Worm (Caenorhabditis elegans) whole organism, L4/young adult: ENCODE measurements around the gene Y48B6A.5.

Source experiments
- W03F9.2 ChIP-seq: fragments of 150-350 bp; optimal IDR thresholded peaks from 2 replicates; lab custom pipeline; 2014; ENCODE audit warnings: missing biosample characterization, missing genetic modification characterization
- dao-5 ChIP-seq: sonication (generic microtip); optimal IDR thresholded peaks from 2 replicates; lab custom pipeline; 2016; ENCODE audit warnings: missing genotype, missing genetic modification characterization, moderate library complexity, missing compliant biosample characterization
- him-1 ChIP-seq: sonication (generic microtip); optimal IDR thresholded peaks from 2 replicates; lab custom pipeline; 2016; ENCODE audit warnings: missing genotype, missing genetic modification reagents, missing genetic modification characterization, missing compliant biosample characterization

DNA sequence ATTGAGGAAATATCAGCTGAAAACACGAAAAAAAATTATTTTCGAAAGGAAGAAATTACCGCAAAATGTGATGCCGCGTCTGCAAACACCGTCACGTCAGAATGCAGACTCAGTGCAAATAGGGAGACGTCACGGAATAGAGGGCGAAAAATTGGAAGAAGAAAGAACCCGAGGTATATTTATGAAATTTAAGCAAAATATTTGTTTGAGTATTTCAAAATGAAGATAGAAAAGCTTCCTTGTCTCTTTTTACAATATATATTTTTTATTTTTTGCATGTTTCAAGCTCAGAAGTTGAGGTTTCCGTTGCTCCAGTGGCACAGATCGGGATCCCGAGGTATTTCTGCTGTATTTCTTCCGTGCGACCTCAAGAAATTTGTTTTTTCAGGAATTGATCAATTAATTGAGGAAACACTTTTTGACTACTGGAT is 31.1 kb downstream of the Y48B6A.5 start, which contains the start of gene W03H9.2:
- peak; percentile 27 for TF ChIP-seq W03F9.2 (tag; lab: Kevin White, UChicago)
- no peak for TF ChIP-seq dao-5
- TF ChIP-seq him-1 (tag; lab: Kevin White, UChicago), result no peak
